Fruit fly (Drosophila melanogaster) whole organism, embryonic: ENCODE measurements around the gene Naxd.

Source experiments
- Asciz ChIP-seq: fragments of 200-800 bp; sonication (Bioruptor generic); optimal IDR thresholded peaks from 2 replicates; lab custom pipeline; 2017; ENCODE audit warnings: missing biosample characterization, mild to moderate bottlenecking, missing genetic modification characterization, missing genetic modification reagents
- CoRest ChIP-seq: fragments of 200-800 bp; sonication (Bioruptor generic); optimal IDR thresholded peaks from 3 replicates; lab custom pipeline; 2018; ENCODE audit warnings: missing biosample characterization, mild to moderate bottlenecking, missing genetic modification characterization, moderate library complexity
- Dip3 ChIP-seq: fragments of 200-800 bp; sonication (Bioruptor generic); optimal IDR thresholded peaks from 3 replicates; lab custom pipeline; 2016; ENCODE audit warnings: missing biosample characterization, missing genetic modification characterization
- Dll ChIP-seq: fragments of 200-800 bp; sonication (Bioruptor generic); IDR thresholded peaks from 4 replicates; pipeline ENCODE4 v1.3.6; 2022; ENCODE audit warnings: missing biosample characterization, missing genetic modification characterization; ENCODE audit not compliant: partially characterized antibody
- ems ChIP-seq: fragments of 200-800 bp; sonication (Bioruptor generic); optimal IDR thresholded peaks from 3 replicates; lab custom pipeline; 2016; ENCODE audit warnings: missing biosample characterization, missing genetic modification characterization
- nerfin-1 ChIP-seq: fragments of 200-800 bp; sonication (Bioruptor generic); optimal IDR thresholded peaks from 3 replicates; lab custom pipeline; 2019; ENCODE audit warnings: missing biosample characterization, mild to moderate bottlenecking, missing genetic modification characterization, moderate library complexity
- nom ChIP-seq: fragments of 200-800 bp; sonication (Bioruptor generic); optimal IDR thresholded peaks from 2 replicates; lab custom pipeline; 2017; ENCODE audit warnings: missing biosample characterization, missing genetic modification characterization, mild to moderate bottlenecking, moderate library complexity, missing genetic modification reagents
- pan ChIP-seq, 4 experiments: fragments of >200 bp in 3 of 4; fragments of 200-800 bp in 1 of 4; sonication (Bioruptor generic) in 1 of 4; optimal IDR thresholded peaks in 3 of 4; IDR thresholded peaks in 1 of 4; 2 replicates each; pipeline versions ENCODE4 v1.3.6 to Lab custom; 2017 to 2022; ENCODE audit warnings: missing biosample characterization in 2 of 4, missing genetic modification characterization in 2 of 4, mixed read lengths in 1 of 4
- sna ChIP-seq: fragments of 200-800 bp; sonication (Bioruptor generic); IDR thresholded peaks from 2 replicates; pipeline ENCODE4 v1.3.6; 2022; ENCODE audit warnings: missing biosample characterization, missing genetic modification characterization; ENCODE audit not compliant: partially characterized antibody
- z ChIP-seq: fragments of 200-800 bp; sonication (Bioruptor generic); IDR thresholded peaks from 3 replicates; pipeline ENCODE4 v1.3.6; 2022; ENCODE audit warnings: missing biosample characterization, missing genetic modification characterization

DNA sequence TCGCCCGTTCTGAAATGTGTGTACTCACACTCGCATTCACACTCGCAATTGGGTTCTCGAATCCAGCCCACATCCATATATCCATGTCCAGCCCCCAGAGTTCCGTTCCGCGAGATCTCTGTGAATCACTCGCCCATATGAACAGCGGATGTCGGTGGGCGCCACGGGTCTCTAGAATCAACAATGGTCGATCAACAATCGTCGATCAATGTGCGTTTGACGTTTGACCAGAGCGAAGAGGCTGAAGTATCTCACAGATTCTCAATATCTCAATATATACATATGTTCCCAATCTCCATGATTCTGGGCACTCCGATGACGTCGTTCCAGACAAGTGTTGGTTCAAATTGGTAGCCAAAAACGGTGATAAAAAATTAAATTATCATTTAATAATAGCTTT, 8.4 kb downstream of the Naxd start:
- TF ChIP-seq Dll (GFP tag; lab: Robert Waterston, UW) (no peak), nom (no peak), sna (GFP tag; lab: Robert Waterston, UW) (no peak), pan (optimal IDR thresholded peaks at IDR 0.05; lab: Kevin White, UChicago) (no peak), pan (GFP tag; optimal IDR thresholded peaks at IDR 0.05 in 1 of 2, IDR thresholded peaks at IDR 0.05 in 1 of 2) (no peak), ems (GFP tag; lab: Kevin White, UChicago) (no peak), Asciz (GFP tag; lab: Kevin White, UChicago) (no peak), CoRest (no peak), z (GFP tag; lab: Robert Waterston, UW) (no peak), nerfin-1 (no peak), Dip3 (no peak)
